Fruit fly (Drosophila melanogaster) whole organism, embryonic: ENCODE measurements around the gene ball.

Source experiments
- Asciz ChIP-seq: fragments of 200-800 bp; sonication (Bioruptor generic); optimal IDR thresholded peaks from 2 replicates; lab custom pipeline; 2017; ENCODE audit warnings: missing biosample characterization, mild to moderate bottlenecking, missing genetic modification characterization, missing genetic modification reagents
- B-H1 ChIP-seq: fragments of 200-800 bp; sonication (Bioruptor generic); IDR thresholded peaks from 3 replicates; pipeline ENCODE4 v1.3.6; 2022; ENCODE audit warnings: missing biosample characterization, missing genetic modification characterization
- CG10543 ChIP-seq: fragments of 200-800 bp; sonication (Bioruptor generic); optimal IDR thresholded peaks from 3 replicates; lab custom pipeline; 2017; ENCODE audit warnings: missing biosample characterization, mild to moderate bottlenecking, missing genetic modification characterization, moderate library complexity
- CG11504 ChIP-seq: fragments of 200-800 bp; sonication (Bioruptor generic); optimal IDR thresholded peaks from 3 replicates; lab custom pipeline; 2019; ENCODE audit warnings: missing biosample characterization, mild to moderate bottlenecking, missing genetic modification characterization, moderate library complexity
- CG12299 ChIP-seq: fragments of 200-800 bp; sonication (Bioruptor generic); optimal IDR thresholded peaks from 2 replicates; lab custom pipeline; 2018; ENCODE audit warnings: missing biosample characterization, mild to moderate bottlenecking, missing genetic modification characterization
- CG1233 ChIP-seq: fragments of 200-800 bp; sonication (Bioruptor generic); optimal IDR thresholded peaks from 4 replicates; lab custom pipeline; 2018; ENCODE audit warnings: missing biosample characterization, mild to moderate bottlenecking, missing genetic modification characterization
- CG12942 ChIP-seq: fragments of 200-800 bp; sonication (Bioruptor generic); optimal IDR thresholded peaks from 3 replicates; lab custom pipeline; 2016; ENCODE audit warnings: missing biosample characterization, missing genetic modification characterization
- CG13624 ChIP-seq: fragments of 200-800 bp; sonication (Bioruptor generic); optimal IDR thresholded peaks from 2 replicates; lab custom pipeline; 2016; ENCODE audit warnings: missing biosample characterization, missing genetic modification characterization
- CG14860 ChIP-seq: fragments of 200-800 bp; sonication (Bioruptor generic); IDR thresholded peaks from 3 replicates; pipeline ENCODE4 v1.3.6; 2022; ENCODE audit warnings: missing biosample characterization, missing genetic modification characterization; ENCODE audit not compliant: partially characterized antibody
- CG1529 ChIP-seq: fragments of 200-800 bp; sonication (Bioruptor generic); optimal IDR thresholded peaks from 3 replicates; lab custom pipeline; 2018; ENCODE audit warnings: missing biosample characterization, missing genetic modification characterization
- CG2199 ChIP-seq: fragments of 200-800 bp; sonication (Bioruptor generic); IDR thresholded peaks from 3 replicates; pipeline ENCODE4 v1.3.6; 2022; ENCODE audit warnings: missing biosample characterization, missing genetic modification characterization
- CG6791 ChIP-seq: fragments of 200-800 bp; sonication (Bioruptor generic); IDR thresholded peaks from 3 replicates; pipeline ENCODE4 v1.3.6; 2022; ENCODE audit warnings: missing biosample characterization, missing genetic modification characterization; ENCODE audit not compliant: partially characterized antibody
- CG6813 ChIP-seq: fragments of 200-800 bp; sonication (Bioruptor generic); optimal IDR thresholded peaks from 2 replicates; lab custom pipeline; 2017; ENCODE audit warnings: missing biosample characterization, missing genetic modification characterization, mild to moderate bottlenecking, moderate library complexity, missing genetic modification reagents
- CoRest ChIP-seq: fragments of 200-800 bp; sonication (Bioruptor generic); optimal IDR thresholded peaks from 3 replicates; lab custom pipeline; 2018; ENCODE audit warnings: missing biosample characterization, mild to moderate bottlenecking, missing genetic modification characterization, moderate library complexity
- Elba2 ChIP-seq: fragments of 200-800 bp; sonication (Bioruptor generic); optimal IDR thresholded peaks from 3 replicates; lab custom pipeline; 2016; ENCODE audit warnings: missing biosample characterization, missing genetic modification characterization
- Ets65A ChIP-seq: fragments of 200-800 bp; sonication (Bioruptor generic); peaks from one replicate; lab custom pipeline; 2016; ENCODE audit warnings: missing biosample characterization, missing genetic modification characterization
- Fer2 ChIP-seq: fragments of 200-800 bp; sonication (Bioruptor generic); optimal IDR thresholded peaks from 2 replicates; lab custom pipeline; 2018; ENCODE audit warnings: missing biosample characterization, mild to moderate bottlenecking, missing genetic modification characterization, moderate library complexity
- HHEX ChIP-seq: fragments of 200-800 bp; sonication (Bioruptor generic); optimal IDR thresholded peaks from 3 replicates; lab custom pipeline; 2017; ENCODE audit warnings: missing biosample characterization, mild to moderate bottlenecking, missing genetic modification characterization, missing genetic modification reagents
- HmgZ ChIP-seq: fragments of 200-800 bp; sonication (Bioruptor generic); optimal IDR thresholded peaks from 2 replicates; lab custom pipeline; 2018; ENCODE audit warnings: missing biosample characterization, mild to moderate bottlenecking, missing genetic modification characterization
- Hmr ChIP-seq: fragments of 200-800 bp; sonication (Bioruptor generic); optimal IDR thresholded peaks from 3 replicates; lab custom pipeline; 2017; ENCODE audit warnings: mild to moderate bottlenecking, missing biosample characterization, missing genetic modification reagents, missing genetic modification characterization
- Meics ChIP-seq: fragments of 200-800 bp; sonication (Bioruptor generic); optimal IDR thresholded peaks from 2 replicates; lab custom pipeline; 2017; ENCODE audit warnings: missing biosample characterization, mild to moderate bottlenecking, missing genetic modification characterization
- Rfx ChIP-seq: fragments of 200-800 bp; sonication (Bioruptor generic); IDR thresholded peaks from 2 replicates; pipeline ENCODE4 v1.3.6; 2022; ENCODE audit warnings: missing biosample characterization, missing genetic modification characterization
- Rx ChIP-seq: fragments of 200-800 bp; sonication (Bioruptor generic); IDR thresholded peaks from 2 replicates; pipeline ENCODE4 v1.3.6; 2022; ENCODE audit warnings: missing biosample characterization, missing genetic modification characterization
- Xbp1 ChIP-seq: fragments of 200-800 bp; sonication (Bioruptor generic); optimal IDR thresholded peaks from 3 replicates; lab custom pipeline; 2016; ENCODE audit warnings: missing biosample characterization, mild to moderate bottlenecking, missing genetic modification characterization
- ac ChIP-seq: fragments of 200-800 bp; sonication (Bioruptor generic); optimal IDR thresholded peaks from 3 replicates; lab custom pipeline; 2017; ENCODE audit warnings: missing biosample characterization, mild to moderate bottlenecking, missing genetic modification characterization
- aop ChIP-seq: fragments of 200-800 bp; sonication (Bioruptor generic); IDR thresholded peaks from 2 replicates; pipeline ENCODE4 v1.3.6; 2022; ENCODE audit warnings: missing biosample characterization, missing genetic modification characterization
- ap ChIP-seq: fragments of 200-800 bp; sonication (Bioruptor generic); IDR thresholded peaks from 2 replicates; pipeline ENCODE4 v1.3.6; 2022; ENCODE audit warnings: missing biosample characterization, missing genetic modification characterization
- az2 ChIP-seq: fragments of 200-800 bp; sonication (Bioruptor generic); optimal IDR thresholded peaks from 3 replicates; lab custom pipeline; 2016; ENCODE audit warnings: missing biosample characterization, missing genetic modification characterization
- bab2 ChIP-seq: fragments of 200-800 bp; sonication (Bioruptor generic); optimal IDR thresholded peaks from 2 replicates; lab custom pipeline; 2016; ENCODE audit warnings: missing biosample characterization, missing genetic modification characterization
- bsh ChIP-seq, 2 experiments: fragments of 200-800 bp; sonication (Bioruptor generic); optimal IDR thresholded peaks; 2 replicates each; lab custom pipeline; 2017 to 2018; ENCODE audit warnings: mild to moderate bottlenecking in 2 of 2, missing biosample characterization in 2 of 2, missing genetic modification characterization in 2 of 2, moderate library complexity in 1 of 2
- gsb-n ChIP-seq: fragments of 200-800 bp; sonication (Bioruptor generic); optimal IDR thresholded peaks from 3 replicates; lab custom pipeline; 2018; ENCODE audit warnings: missing biosample characterization, mild to moderate bottlenecking, missing genetic modification characterization
- jumu ChIP-seq: fragments of 200-800 bp; sonication (Bioruptor generic); optimal IDR thresholded peaks from 3 replicates; lab custom pipeline; 2016; ENCODE audit warnings: missing biosample characterization, missing genetic modification characterization
- ken ChIP-seq: fragments of 200-800 bp; sonication (Bioruptor generic); IDR thresholded peaks from 3 replicates; pipeline ENCODE4 v1.3.6; 2022; ENCODE audit warnings: missing biosample characterization, missing genetic modification characterization
- mam ChIP-seq: fragments of 200-800 bp; sonication (Bioruptor generic); optimal IDR thresholded peaks from 3 replicates; lab custom pipeline; 2016; ENCODE audit warnings: missing biosample characterization, missing genetic modification characterization
- oc ChIP-seq: fragments of 200-800 bp; sonication (Bioruptor generic); optimal IDR thresholded peaks from 2 replicates; lab custom pipeline; 2018; ENCODE audit warnings: missing biosample characterization, mild to moderate bottlenecking, missing genetic modification characterization, moderate library complexity
- phol ChIP-seq: fragments of 200-800 bp; sonication (Bioruptor generic); optimal IDR thresholded peaks from 3 replicates; lab custom pipeline; 2018; ENCODE audit warnings: missing biosample characterization, mild to moderate bottlenecking, missing genetic modification characterization, moderate library complexity
- pnt ChIP-seq: fragments of 200-800 bp; sonication (Bioruptor generic); optimal IDR thresholded peaks from 3 replicates; lab custom pipeline; 2016; ENCODE audit warnings: missing biosample characterization, missing genetic modification characterization
- pum ChIP-seq: fragments of 200-800 bp; sonication (Bioruptor generic); optimal IDR thresholded peaks from 2 replicates; lab custom pipeline; 2016; ENCODE audit warnings: missing biosample characterization, missing genetic modification characterization
- ranshi ChIP-seq: fragments of 200-800 bp; sonication (Bioruptor generic); IDR thresholded peaks from 2 replicates; pipeline ENCODE4 v1.3.6; 2022; ENCODE audit warnings: missing biosample characterization, missing genetic modification characterization
- sisA ChIP-seq: fragments of 200-800 bp; sonication (Bioruptor generic); IDR thresholded peaks from 2 replicates; pipeline ENCODE4 v1.3.6; 2022; ENCODE audit warnings: missing biosample characterization, missing genetic modification characterization
- sob ChIP-seq: fragments of 200-800 bp; sonication (Bioruptor generic); IDR thresholded peaks from 2 replicates; pipeline ENCODE4 v1.3.6; 2022; ENCODE audit warnings: missing biosample characterization, missing genetic modification characterization
- tap ChIP-seq: fragments of 200-800 bp; optimal IDR thresholded peaks from 3 replicates; lab custom pipeline; 2019; ENCODE audit warnings: missing biosample characterization, mild to moderate bottlenecking, missing genetic modification characterization, moderate library complexity
- unpg ChIP-seq: fragments of 200-800 bp; sonication (Bioruptor generic); optimal IDR thresholded peaks from 3 replicates; lab custom pipeline; 2018; ENCODE audit warnings: missing biosample characterization, mild to moderate bottlenecking, missing genetic modification characterization, moderate library complexity
- vfl ChIP-seq: fragments of 200-800 bp; sonication (Bioruptor generic); optimal IDR thresholded peaks from 2 replicates; lab custom pipeline; 2016; ENCODE audit warnings: missing biosample characterization, missing genetic modification characterization
- z ChIP-seq: fragments of 200-800 bp; sonication (Bioruptor generic); IDR thresholded peaks from 3 replicates; pipeline ENCODE4 v1.3.6; 2022; ENCODE audit warnings: missing biosample characterization, missing genetic modification characterization
- zen ChIP-seq: fragments of 200-800 bp; sonication (Bioruptor generic); optimal IDR thresholded peaks from 3 replicates; lab custom pipeline; 2018; ENCODE audit warnings: missing biosample characterization, mild to moderate bottlenecking, missing genetic modification characterization, moderate library complexity

The ball gene

DNA sequence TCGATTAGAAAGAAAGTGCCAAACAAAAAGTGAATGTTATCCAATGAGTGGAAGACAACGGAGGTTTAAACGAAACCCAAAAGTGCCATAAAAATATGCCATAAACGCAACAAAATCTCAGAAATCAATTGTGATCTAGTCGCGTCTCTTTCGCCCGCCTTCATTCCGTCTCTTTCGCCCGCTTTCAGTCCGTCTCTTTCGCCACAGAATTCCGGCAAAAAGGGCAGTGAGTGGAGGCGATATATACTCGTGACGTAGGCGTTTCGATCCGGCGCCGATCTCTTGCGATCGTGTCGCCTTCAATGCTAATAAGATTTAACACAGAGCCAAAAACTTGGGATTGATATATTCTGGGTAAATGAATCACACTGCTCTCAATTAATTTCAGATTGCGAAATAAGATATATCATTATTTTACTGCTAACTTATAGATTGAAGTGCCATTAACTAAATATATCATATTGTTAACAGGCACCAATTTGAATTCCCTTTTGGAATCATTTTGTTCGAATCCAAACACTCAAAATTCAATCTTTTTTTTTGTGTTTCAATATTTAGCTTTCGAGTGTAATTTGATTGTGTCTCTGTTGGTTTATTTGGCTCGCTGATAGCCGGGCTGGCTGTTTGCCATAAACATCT lies 21.6 kb upstream of the ball start (continued):
- TF ChIP-seq vfl (no peak), Hmr (GFP tag; lab: Kevin White, UChicago) (peak; percentile 34), bsh (GFP tag; optimal IDR thresholded peaks at IDR 0.05; lab: Kevin White, UChicago) (peak in 1 of 2 experiments; percentile 56), CG14860 (GFP tag; lab: Robert Waterston, UW) (no peak), CG10543 (peak; percentile 72), CG2199 (0 out of 3 replicates have a peak, but pooled peaks have one; percentile 9), CoRest (tag; lab: Kevin White, UChicago) (peak; percentile 70), Xbp1 (GFP tag; lab: Kevin White, UChicago) (peak; percentile 51), B-H1 (GFP tag; lab: Robert Waterston, UW) (0 out of 3 replicates have a peak, but pooled peaks have one; percentile 21), bab2 (peak; percentile 50), pum (GFP tag; lab: Kevin White, UChicago) (peak; percentile 51), Ets65A (peak; percentile 2), az2 (GFP tag; lab: Kevin White, UChicago) (peak; percentile 46), ac (GFP tag; lab: Kevin White, UChicago) (no peak), ap (GFP tag; lab: Robert Waterston, UW) (no peak), CG1233 (GFP tag; lab: Kevin White, UChicago) (no peak), CG13624 (GFP tag; lab: Kevin White, UChicago) (peak; percentile 65), CG11504 (tag; lab: Kevin White, UChicago) (peak; percentile 59), Rfx (peak; percentile 48; the same call in 1 of the 2 replicates), Meics (GFP tag; lab: Kevin White, UChicago) (peak; percentile 61), pnt (GFP tag; lab: Kevin White, UChicago) (peak; percentile 30), Elba2 (GFP tag; lab: Kevin White, UChicago) (no peak), ranshi (no peak), HHEX (GFP tag; lab: Kevin White, UChicago) (peak; percentile 55), CG12942 (GFP tag; lab: Kevin White, UChicago) (peak; percentile 18), CG6813 (GFP tag; lab: Kevin White, UChicago) (peak; percentile 15), zen (no peak), sisA (GFP tag; lab: Robert Waterston, UW) (no peak), CG1529 (peak; percentile 24), ken (no peak), Rx (GFP tag; lab: Robert Waterston, UW) (no peak), unpg (GFP tag; lab: Kevin White, UChicago) (peak; percentile 67), phol (tag; lab: Kevin White, UChicago) (peak; percentile 41), CG6791 (no peak), z (GFP tag; lab: Robert Waterston, UW) (no peak), Fer2 (no peak), mam (GFP tag; lab: Kevin White, UChicago) (peak; percentile 30), Asciz (GFP tag; lab: Kevin White, UChicago) (peak; percentile 25), CG12299 (tag; lab: Kevin White, UChicago) (peak; percentile 31), gsb-n (tag; lab: Kevin White, UChicago) (peak; percentile 4), tap (tag; lab: Kevin White, UChicago) (peak; percentile 9), HmgZ (tag; lab: Kevin White, UChicago) (peak; percentile 12), aop (GFP tag; lab: Robert Waterston, UW) (no peak), sob (peak; percentile 30; the same call in 1 of the 2 replicates), jumu (GFP tag; lab: Kevin White, UChicago) (peak; percentile 24), oc (no peak)
